Fruit fly (Drosophila melanogaster) whole organism, embryonic: ENCODE results near the gene Gale.
A peak's percentile ranks its signal among the peaks of the same experiment; 100 is the strongest.

Source experiments
- Abd-B ChIP-seq: fragments of 200-800 bp; sonication (Bioruptor generic); optimal IDR thresholded peaks from 2 replicates; lab custom pipeline; 2018; ENCODE audit warnings: missing biosample characterization, mild to moderate bottlenecking, missing genetic modification characterization, moderate library complexity
- Atf6 ChIP-seq: fragments of 200-800 bp; sonication (Bioruptor generic); IDR thresholded peaks from 2 replicates; pipeline ENCODE4 v1.3.6; 2022; ENCODE audit warnings: missing biosample characterization, missing genetic modification characterization
- CG10462 ChIP-seq: fragments of 200-800 bp; sonication (Bioruptor generic); optimal IDR thresholded peaks from 2 replicates; lab custom pipeline; 2016; ENCODE audit warnings: missing biosample characterization, missing genetic modification characterization
- CG12769 ChIP-seq: fragments of 200-800 bp; sonication (Bioruptor generic); optimal IDR thresholded peaks from 2 replicates; lab custom pipeline; 2019; ENCODE audit warnings: missing biosample characterization, mild to moderate bottlenecking, missing genetic modification characterization, moderate library complexity
- CG13894 ChIP-seq: fragments of 200-800 bp; sonication (Bioruptor generic); optimal IDR thresholded peaks from 3 replicates; lab custom pipeline; 2018; ENCODE audit warnings: missing biosample characterization, mild to moderate bottlenecking, missing genetic modification characterization, moderate library complexity
- CG14710 ChIP-seq: fragments of 200-800 bp; sonication (Bioruptor generic); optimal IDR thresholded peaks from 3 replicates; lab custom pipeline; 2019; ENCODE audit warnings: missing biosample characterization, mild to moderate bottlenecking, missing genetic modification characterization, moderate library complexity
- CG15073 ChIP-seq: fragments of 200-800 bp; sonication (Bioruptor generic); optimal IDR thresholded peaks from 2 replicates; lab custom pipeline; 2016; ENCODE audit warnings: missing biosample characterization, missing genetic modification characterization
- CG15601 ChIP-seq: fragments of 200-800 bp; sonication (Bioruptor generic); optimal IDR thresholded peaks from 3 replicates; lab custom pipeline; 2019; ENCODE audit warnings: missing biosample characterization, mild to moderate bottlenecking, missing genetic modification characterization, moderate library complexity
- CG31441 ChIP-seq: fragments of 200-800 bp; sonication (Bioruptor generic); IDR thresholded peaks from 2 replicates; pipeline ENCODE4 v1.3.6; 2022; ENCODE audit warnings: missing biosample characterization, missing genetic modification characterization
- CG33557 ChIP-seq: fragments of 200-800 bp; sonication (Bioruptor generic); optimal IDR thresholded peaks from 2 replicates; lab custom pipeline; 2019; ENCODE audit warnings: missing biosample characterization, mild to moderate bottlenecking, missing genetic modification characterization, moderate library complexity
- CG5953 ChIP-seq: fragments of 200-800 bp; sonication (Bioruptor generic); IDR thresholded peaks from 2 replicates; pipeline ENCODE4 v1.3.6; 2022; ENCODE audit warnings: missing biosample characterization, missing genetic modification characterization
- CG7839 ChIP-seq: fragments of 200-800 bp; sonication (Bioruptor generic); optimal IDR thresholded peaks from 3 replicates; lab custom pipeline; 2018; ENCODE audit warnings: missing biosample characterization, mild to moderate bottlenecking, missing genetic modification characterization, moderate library complexity
- CG7963 ChIP-seq: fragments of 200-800 bp; sonication (Bioruptor generic); IDR thresholded peaks from 3 replicates; pipeline ENCODE4 v1.3.6; 2022; ENCODE audit warnings: missing biosample characterization, missing genetic modification characterization; ENCODE audit not compliant: partially characterized antibody
- CG8359 ChIP-seq: fragments of 200-800 bp; sonication (Bioruptor generic); optimal IDR thresholded peaks from 2 replicates; lab custom pipeline; 2017; ENCODE audit warnings: missing biosample characterization, mild to moderate bottlenecking, missing genetic modification characterization, borderline replicate concordance
- Dip3 ChIP-seq: fragments of 200-800 bp; sonication (Bioruptor generic); optimal IDR thresholded peaks from 3 replicates; lab custom pipeline; 2016; ENCODE audit warnings: missing biosample characterization, missing genetic modification characterization
- Ets65A ChIP-seq: fragments of 200-800 bp; sonication (Bioruptor generic); peaks from one replicate; lab custom pipeline; 2016; ENCODE audit warnings: missing biosample characterization, missing genetic modification characterization
- GATAe ChIP-seq: fragments of 200-800 bp; sonication (Bioruptor generic); conservative IDR thresholded peaks from 2 replicates; pipeline ENCODE4 v1.3.6; 2022; ENCODE audit warnings: missing biosample characterization, missing genetic modification characterization
- Gug ChIP-seq: fragments of 200-800 bp; sonication (Bioruptor generic); IDR thresholded peaks from 4 replicates; pipeline ENCODE4 v1.3.6; 2022; ENCODE audit warnings: missing biosample characterization, missing genetic modification characterization
- HLH54F ChIP-seq: fragments of 200-800 bp; sonication (Bioruptor generic); optimal IDR thresholded peaks from 3 replicates; lab custom pipeline; 2016; ENCODE audit warnings: missing biosample characterization, missing genetic modification characterization
- Hand ChIP-seq: fragments of 200-800 bp; sonication (Bioruptor generic); optimal IDR thresholded peaks from 2 replicates; lab custom pipeline; 2017; ENCODE audit warnings: mild to moderate bottlenecking, missing biosample characterization, missing genetic modification reagents, missing genetic modification characterization
- Hr3 ChIP-seq: fragments of 200-800 bp; sonication (Bioruptor generic); optimal IDR thresholded peaks from 3 replicates; lab custom pipeline; 2016; ENCODE audit warnings: missing biosample characterization, missing genetic modification characterization
- Mad ChIP-seq: fragments of 200-800 bp; sonication (Bioruptor generic); optimal IDR thresholded peaks from 2 replicates; lab custom pipeline; 2016; ENCODE audit warnings: missing biosample characterization, missing genetic modification characterization
- Meics ChIP-seq: fragments of 200-800 bp; sonication (Bioruptor generic); optimal IDR thresholded peaks from 2 replicates; lab custom pipeline; 2017; ENCODE audit warnings: missing biosample characterization, mild to moderate bottlenecking, missing genetic modification characterization
- Myb ChIP-seq: fragments of 200-800 bp; sonication (Bioruptor generic); optimal IDR thresholded peaks from 2 replicates; lab custom pipeline; 2016; ENCODE audit warnings: missing biosample characterization, missing genetic modification characterization
- Poxn ChIP-seq: fragments of 200-800 bp; sonication (Bioruptor generic); IDR thresholded peaks from 2 replicates; pipeline ENCODE4 v1.3.6; 2022; ENCODE audit warnings: missing biosample characterization, missing genetic modification characterization
- Sry-β ChIP-seq: fragments of 200-800 bp; sonication (Bioruptor generic); optimal IDR thresholded peaks from 2 replicates; lab custom pipeline; 2018; ENCODE audit warnings: missing biosample characterization, mild to moderate bottlenecking, missing genetic modification characterization, moderate library complexity
- Xrp1 ChIP-seq: fragments of 200-800 bp; sonication (Bioruptor generic); IDR thresholded peaks from 2 replicates; pipeline ENCODE4 v1.3.6; 2022; ENCODE audit warnings: missing biosample characterization, missing genetic modification characterization
- crc ChIP-seq: fragments of 200-800 bp; sonication (Bioruptor generic); optimal IDR thresholded peaks from 2 replicates; lab custom pipeline; 2016; ENCODE audit warnings: missing biosample characterization, missing genetic modification characterization
- cwo ChIP-seq: fragments of 200-800 bp; sonication (Bioruptor generic); optimal IDR thresholded peaks from 3 replicates; lab custom pipeline; 2017; ENCODE audit warnings: missing biosample characterization, missing genetic modification characterization, mild to moderate bottlenecking, moderate library complexity, missing genetic modification reagents
- dati ChIP-seq: fragments of 200-800 bp; sonication (Bioruptor generic); IDR thresholded peaks from 2 replicates; pipeline ENCODE4 v1.3.6; 2022; ENCODE audit warnings: missing biosample characterization, missing genetic modification characterization
- dmrt11E ChIP-seq: fragments of 200-800 bp; sonication (Bioruptor generic); optimal IDR thresholded peaks from 3 replicates; lab custom pipeline; 2018; ENCODE audit warnings: missing biosample characterization, mild to moderate bottlenecking, missing genetic modification characterization, moderate library complexity
- fd102C ChIP-seq: fragments of 200-800 bp; sonication (Bioruptor generic); optimal IDR thresholded peaks from 2 replicates; lab custom pipeline; 2018; ENCODE audit warnings: missing biosample characterization, mild to moderate bottlenecking, missing genetic modification characterization, moderate library complexity
- fd64A ChIP-seq: fragments of 200-800 bp; sonication (Bioruptor generic); optimal IDR thresholded peaks from 3 replicates; lab custom pipeline; 2018; ENCODE audit warnings: missing biosample characterization, mild to moderate bottlenecking, missing genetic modification characterization
- fu2 ChIP-seq: fragments of 200-800 bp; sonication (Bioruptor generic); optimal IDR thresholded peaks from 2 replicates; lab custom pipeline; 2016; ENCODE audit warnings: missing biosample characterization, missing genetic modification characterization
- gcm ChIP-seq: fragments of 200-800 bp; sonication (Bioruptor generic); optimal IDR thresholded peaks from 2 replicates; lab custom pipeline; 2019; ENCODE audit warnings: missing biosample characterization, mild to moderate bottlenecking, missing genetic modification characterization, moderate library complexity
- grau ChIP-seq: fragments of 200-800 bp; optimal IDR thresholded peaks from 3 replicates; lab custom pipeline; 2019; ENCODE audit warnings: missing biosample characterization, mild to moderate bottlenecking, missing genetic modification characterization, moderate library complexity
- lov ChIP-seq, 2 experiments: fragments of 200-800 bp in 1 of 2; fragments of >200 bp in 1 of 2; sonication (Bioruptor generic) in 1 of 2; IDR thresholded peaks in 1 of 2; optimal IDR thresholded peaks in 1 of 2; 2 replicates in 1 of 2; 3 replicates in 1 of 2; pipeline versions ENCODE4 v1.3.6 to Lab custom; 2017 to 2022; ENCODE audit warnings: missing biosample characterization in 1 of 2, missing genetic modification characterization in 1 of 2
- onecut ChIP-seq: fragments of 200-800 bp; sonication (Bioruptor generic); IDR thresholded peaks from 2 replicates; pipeline ENCODE4 v1.3.6; 2022; ENCODE audit warnings: missing biosample characterization, missing genetic modification characterization
- org-1 ChIP-seq: fragments of 200-800 bp; sonication (Bioruptor generic); optimal IDR thresholded peaks from 2 replicates; lab custom pipeline; 2017; ENCODE audit warnings: missing biosample characterization, missing genetic modification characterization
- p53 ChIP-seq: fragments of 200-800 bp; sonication (Bioruptor generic); optimal IDR thresholded peaks from 2 replicates; lab custom pipeline; 2016; ENCODE audit warnings: missing biosample characterization, missing genetic modification characterization
- pros ChIP-seq: fragments of 200-800 bp; sonication (Bioruptor generic); optimal IDR thresholded peaks from 3 replicates; lab custom pipeline; 2019; ENCODE audit warnings: missing biosample characterization, mild to moderate bottlenecking, missing genetic modification characterization, moderate library complexity
- schlank ChIP-seq: fragments of 200-800 bp; sonication (Bioruptor generic); optimal IDR thresholded peaks from 2 replicates; lab custom pipeline; 2018; ENCODE audit warnings: missing biosample characterization, mild to moderate bottlenecking, missing genetic modification characterization
- sens-2 ChIP-seq: fragments of 200-800 bp; sonication (Bioruptor generic); IDR thresholded peaks from 2 replicates; pipeline ENCODE4 v1.3.6; 2022; ENCODE audit warnings: missing biosample characterization, missing genetic modification characterization
- slou ChIP-seq: fragments of 200-800 bp; sonication (Bioruptor generic); optimal IDR thresholded peaks from 3 replicates; lab custom pipeline; 2016; ENCODE audit warnings: missing biosample characterization, missing genetic modification characterization
- sr ChIP-seq: fragments of 200-800 bp; sonication (Bioruptor generic); IDR thresholded peaks from 3 replicates; pipeline ENCODE4 v1.3.6; 2022; ENCODE audit warnings: missing biosample characterization, missing genetic modification characterization
- trem ChIP-seq: fragments of 200-800 bp; optimal IDR thresholded peaks from 3 replicates; lab custom pipeline; 2019; ENCODE audit warnings: missing biosample characterization, mild to moderate bottlenecking, missing genetic modification characterization, moderate library complexity
- yki ChIP-seq: fragments of >200 bp; optimal IDR thresholded peaks from 3 replicates; lab custom pipeline; 2018
- z ChIP-seq: fragments of 200-800 bp; sonication (Bioruptor generic); IDR thresholded peaks from 3 replicates; pipeline ENCODE4 v1.3.6; 2022; ENCODE audit warnings: missing biosample characterization, missing genetic modification characterization

The Gale gene

dm6 chr3L:633272-634254, 14.8 kb upstream of the Gale start (continued):
- TF ChIP-seq Hand (GFP tag; lab: Kevin White, UChicago) (no peak), Gug (peak; percentile 81; the same call in 3 of the 4 replicates), HLH54F (GFP tag; lab: Kevin White, UChicago) (peak; percentile 62), lov (optimal IDR thresholded peaks at IDR 0.05; lab: Kevin White, UChicago) (no peak), lov (GFP tag; IDR thresholded peaks at IDR 0.05; lab: Robert Waterston, UW) (peak; percentile 49; the same call in 1 of the 3 replicates), Meics (GFP tag; lab: Kevin White, UChicago) (peak; percentile 47), Xrp1 (GFP tag; lab: Robert Waterston, UW) (peak; percentile 94), GATAe (GFP tag; lab: Robert Waterston, UW) (no peak), onecut (peak; percentile 76), crc (no peak), sens-2 (GFP tag; lab: Robert Waterston, UW) (peak; percentile 83), CG12769 (peak; percentile 54), CG33557 (GFP tag; lab: Kevin White, UChicago) (peak; percentile 83), z (GFP tag; lab: Robert Waterston, UW) (0 out of 3 replicates have a peak, but pooled peaks have one; percentile 50), Mad (GFP tag; lab: Kevin White, UChicago) (peak; percentile 78), CG13894 (no peak), dati (GFP tag; lab: Robert Waterston, UW) (0 out of 2 replicates have a peak, but pooled peaks have one; percentile 33), fd64A (GFP tag; lab: Kevin White, UChicago) (peak; percentile 41), Sry-β (GFP tag; lab: Kevin White, UChicago) (peak; percentile 25), trem (peak; percentile 77), CG7963 (GFP tag; lab: Robert Waterston, UW) (no peak), CG10462 (GFP tag; lab: Kevin White, UChicago) (peak; percentile 78), CG5953 (GFP tag; lab: Robert Waterston, UW) (peak; percentile 78), CG14710 (tag; lab: Kevin White, UChicago) (peak; percentile 86), CG7839 (peak; percentile 84), pros (GFP tag; lab: Kevin White, UChicago) (peak; percentile 35), schlank (peak; percentile 13), yki (lab: Kevin White, UChicago) (no peak), p53 (GFP tag; lab: Kevin White, UChicago) (peak; percentile 70), Poxn (GFP tag; lab: Robert Waterston, UW) (no peak), CG8359 (peak; percentile 78), Ets65A (GFP tag; lab: Kevin White, UChicago) (peak; percentile 99), fd102C (GFP tag; lab: Kevin White, UChicago) (peak; percentile 26), Myb (peak; percentile 59), CG15073 (GFP tag; lab: Kevin White, UChicago) (peak; percentile 7), Abd-B (peak; percentile 86), org-1 (GFP tag; lab: Kevin White, UChicago) (peak; percentile 79), dmrt11E (tag; lab: Kevin White, UChicago) (peak; percentile 92), gcm (GFP tag; lab: Kevin White, UChicago) (peak; percentile 84), grau (tag; lab: Kevin White, UChicago) (peak; percentile 79), Atf6 (GFP tag; lab: Robert Waterston, UW) (peak; percentile 63; the same call in 1 of the 2 replicates), Hr3 (GFP tag; lab: Kevin White, UChicago) (peak; percentile 83), CG31441 (GFP tag; lab: Robert Waterston, UW) (peak; percentile 85), sr (GFP tag; lab: Robert Waterston, UW) (peak; percentile 92; the same call in 2 of the 3 replicates), cwo (no peak), slou (GFP tag; lab: Kevin White, UChicago) (peak; percentile 21), Dip3 (peak; percentile 14), CG15601 (tag; lab: Kevin White, UChicago) (peak; percentile 90), fu2 (GFP tag; lab: Kevin White, UChicago) (peak; percentile 43)
